Worm (Caenorhabditis elegans) whole organism, midembryonic: Measurements from ENCODE around the gene chup-1.

Experiments
- T22C8.4 ChIP-seq: fragments of 200-800 bp; sonication (Bioruptor generic); IDR thresholded peaks from 2 replicates; pipeline ENCODE4 v1.3.6; 2022; ENCODE audit warnings: missing genetic modification characterization, missing compliant biosample characterization
- ref-1 ChIP-seq: fragments of 200-800 bp; sonication (Bioruptor generic); conservative IDR thresholded peaks from 2 replicates; pipeline ENCODE4 v1.3.6; 2022; ENCODE audit warnings: missing genetic modification reagents, missing genetic modification characterization, missing compliant biosample characterization

- no peak for TF ChIP-seq T22C8.4
- TF ChIP-seq ref-1: no peak
Measured at ce11 chrX:8745524-8745923, 46.4 kb upstream of the chup-1 start.
